Worm (Caenorhabditis elegans) whole organism, L4 larva: ENCODE measurements around the gene cts-1.

ENCODE experiments used
- R02D3.7 ChIP-seq: fragments of 150-350 bp; sonication (generic microtip); optimal IDR thresholded peaks from 3 replicates; lab custom pipeline; 2014; ENCODE audit warnings: missing biosample characterization, missing genetic modification characterization
- aly-2 ChIP-seq: sonication (generic microtip); optimal IDR thresholded peaks from 2 replicates; lab custom pipeline; 2018; ENCODE audit warnings: missing biosample characterization, missing genetic modification characterization
- ceh-82 ChIP-seq: sonication (generic microtip); optimal IDR thresholded peaks from 2 replicates; lab custom pipeline; 2017; ENCODE audit warnings: missing biosample characterization, missing genetic modification characterization
- cey-2 ChIP-seq: sonication (generic microtip); optimal IDR thresholded peaks from 3 replicates; lab custom pipeline; 2017; ENCODE audit warnings: missing genetic modification characterization, mild to moderate bottlenecking, missing compliant biosample characterization, antibody characterized with exemption, borderline replicate concordance; ENCODE audit not compliant: insufficient read depth
- duxl-1 ChIP-seq: sonication (generic microtip); optimal IDR thresholded peaks from 2 replicates; lab custom pipeline; 2016; ENCODE audit warnings: mild to moderate bottlenecking, missing genetic modification characterization, moderate library complexity, missing compliant biosample characterization; ENCODE audit not compliant: poor library complexity
- gei-8 ChIP-seq: fragments of 200-800 bp; sonication (Bioruptor generic); optimal IDR thresholded peaks from 2 replicates; lab custom pipeline; 2018; ENCODE audit warnings: mild to moderate bottlenecking, missing genetic modification characterization, missing compliant biosample characterization
- lin-13 ChIP-seq: fragments of 150-350 bp; optimal IDR thresholded peaks from 2 replicates; lab custom pipeline; 2014; ENCODE audit warnings: missing biosample characterization, missing genetic modification reagents, missing genetic modification characterization
- lin-15B ChIP-seq: fragments of 150-350 bp; sonication (generic microtip); optimal IDR thresholded peaks from 3 replicates; lab custom pipeline; 2014; ENCODE audit warnings: missing biosample characterization, missing genetic modification characterization
- mep-1 ChIP-seq: fragments of 150-350 bp; sonication (generic microtip); optimal IDR thresholded peaks from 3 replicates; lab custom pipeline; 2014; ENCODE audit warnings: missing biosample characterization, missing genetic modification characterization
- nhr-28 ChIP-seq: fragments of 150-350 bp; optimal IDR thresholded peaks from 2 replicates; lab custom pipeline; 2014; ENCODE audit warnings: missing biosample characterization, missing genetic modification characterization
- nhr-77 ChIP-seq: fragments of 150-350 bp; optimal IDR thresholded peaks from 2 replicates; lab custom pipeline; 2014; ENCODE audit warnings: missing biosample characterization, missing genetic modification characterization
- pqm-1 ChIP-seq: sonication (generic microtip); optimal IDR thresholded peaks from 2 replicates; lab custom pipeline; 2017; ENCODE audit warnings: missing biosample characterization, missing genetic modification characterization
- sdz-12 ChIP-seq: fragments of 200-800 bp; sonication (Bioruptor generic); optimal IDR thresholded peaks from 2 replicates; lab custom pipeline; 2018; ENCODE audit warnings: mild to moderate bottlenecking, missing genetic modification characterization, missing compliant biosample characterization
- snpc-4 ChIP-seq: fragments of 150-350 bp; optimal IDR thresholded peaks from 2 replicates; lab custom pipeline; 2014; ENCODE audit warnings: missing biosample characterization, missing genetic modification characterization

DNA sequence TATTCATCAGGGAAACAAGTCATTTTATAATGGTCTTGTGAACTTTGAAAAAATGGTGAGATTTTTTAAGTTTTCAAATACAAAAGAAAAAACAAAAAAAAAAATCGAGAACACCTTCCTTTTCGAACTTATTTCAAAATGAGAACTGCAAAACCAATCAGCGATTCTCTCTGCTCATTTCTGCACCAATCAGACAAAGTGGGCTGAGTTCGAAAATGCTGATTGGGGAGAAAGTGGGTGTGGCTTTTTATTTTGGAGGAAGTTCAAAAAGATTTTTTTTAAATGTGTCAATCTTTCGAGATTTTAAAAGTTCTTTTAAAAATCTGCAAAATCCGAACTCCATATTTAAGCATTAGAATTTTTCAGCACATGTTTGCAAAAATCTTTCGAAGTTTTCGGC lies 21.9 kb downstream of the cts-1 start:
- TF ChIP-seq gei-8 (GFP tag; lab: Kevin White, UChicago): no peak
- no peak for TF ChIP-seq snpc-4 (tag; lab: Kevin White, UChicago)
- no peak for TF ChIP-seq nhr-28 (tag; lab: Kevin White, UChicago)
- TF ChIP-seq aly-2 (tag; lab: Kevin White, UChicago): no peak
- TF ChIP-seq duxl-1 (tag; lab: Kevin White, UChicago): no peak
- no peak for TF ChIP-seq cey-2 (tag; lab: Kevin White, UChicago)
- no peak for TF ChIP-seq R02D3.7 (tag; lab: Kevin White, UChicago)
- TF ChIP-seq lin-15B: no peak
- no peak for TF ChIP-seq sdz-12 (GFP tag; lab: Kevin White, UChicago)
- no peak for TF ChIP-seq lin-13 (GFP tag; lab: Kevin White, UChicago)
- TF ChIP-seq mep-1: no peak
- TF ChIP-seq ceh-82 (tag; lab: Kevin White, UChicago): no peak
- TF ChIP-seq pqm-1: no peak
- TF ChIP-seq nhr-77 (tag; lab: Kevin White, UChicago): no peak
